Worm (Caenorhabditis elegans) whole organism, mixed stage, embryonic: ENCODE data around the gene ZK177.12.

Experiments used
- M03D4.4 ChIP-seq: sonication (generic microtip); optimal IDR thresholded peaks from 2 replicates; lab custom pipeline; 2017; ENCODE audit warnings: mild to moderate bottlenecking, missing genetic modification characterization, missing compliant biosample characterization
- bed-3 ChIP-seq: fragments of 200-800 bp; sonication (Bioruptor generic); optimal IDR thresholded peaks from 3 replicates; lab custom pipeline; 2018; ENCODE audit warnings: mild to moderate bottlenecking, missing genetic modification characterization, moderate library complexity, missing compliant biosample characterization
- blmp-1 ChIP-seq: fragments of 150-350 bp; optimal IDR thresholded peaks from 2 replicates; lab custom pipeline; 2014; ENCODE audit warnings: missing biosample characterization, missing genetic modification characterization
- ceh-83 ChIP-seq: fragments of 200-800 bp; sonication (Bioruptor generic); optimal IDR thresholded peaks from 2 replicates; lab custom pipeline; 2018; ENCODE audit warnings: mild to moderate bottlenecking, missing genetic modification characterization, missing compliant biosample characterization
- ces-1 ChIP-seq: fragments of 150-350 bp; optimal IDR thresholded peaks from 2 replicates; lab custom pipeline; 2014; ENCODE audit warnings: missing biosample characterization, missing genetic modification reagents, missing genetic modification characterization
- cnd-1 ChIP-seq: fragments of 200-800 bp; sonication (Bioruptor generic); optimal IDR thresholded peaks from 2 replicates; lab custom pipeline; 2018; ENCODE audit warnings: mild to moderate bottlenecking, missing genetic modification characterization, missing compliant biosample characterization
- drap-1 ChIP-seq: fragments of 200-800 bp; sonication (Bioruptor generic); optimal IDR thresholded peaks from 3 replicates; lab custom pipeline; 2018; ENCODE audit warnings: mild to moderate bottlenecking, missing genetic modification characterization, missing compliant biosample characterization
- elt-1 ChIP-seq: sonication (generic microtip); optimal IDR thresholded peaks from 2 replicates; lab custom pipeline; 2017; ENCODE audit warnings: missing genetic modification characterization, mild to moderate bottlenecking, missing compliant biosample characterization, antibody characterized with exemption, moderate library complexity, borderline replicate concordance; ENCODE audit not compliant: insufficient read depth
- elt-3 ChIP-seq: fragments of 150-350 bp; optimal IDR thresholded peaks from 2 replicates; lab custom pipeline; 2014; ENCODE audit warnings: missing biosample characterization, missing genetic modification characterization
- flh-1 ChIP-seq: fragments of 200-800 bp; sonication (Bioruptor generic); optimal IDR thresholded peaks from 2 replicates; lab custom pipeline; 2018; ENCODE audit warnings: mild to moderate bottlenecking, missing genetic modification characterization, moderate library complexity, missing compliant biosample characterization
- hlh-1 ChIP-seq: fragments of 150-350 bp; optimal IDR thresholded peaks from 2 replicates; lab custom pipeline; 2014; ENCODE audit warnings: missing biosample characterization, missing genetic modification reagents, missing genetic modification characterization
- lin-13 ChIP-seq: fragments of 150-350 bp; optimal IDR thresholded peaks from 2 replicates; lab custom pipeline; 2014; ENCODE audit warnings: missing biosample characterization, missing genetic modification characterization
- lsy-2 ChIP-seq: fragments of 150-350 bp; optimal IDR thresholded peaks from 2 replicates; lab custom pipeline; 2014; ENCODE audit warnings: missing biosample characterization, missing genetic modification characterization
- mab-5 ChIP-seq: fragments of 150-350 bp; optimal IDR thresholded peaks from 2 replicates; lab custom pipeline; 2014; ENCODE audit warnings: missing biosample characterization, missing genetic modification characterization
- mep-1 ChIP-seq: fragments of 150-350 bp; optimal IDR thresholded peaks from 2 replicates; lab custom pipeline; 2017; ENCODE audit warnings: missing biosample characterization, missing genetic modification reagents, missing genetic modification characterization, inconsistent platforms
- mls-2 ChIP-seq: sonication (generic microtip); optimal IDR thresholded peaks from 2 replicates; lab custom pipeline; 2016; ENCODE audit warnings: mild to moderate bottlenecking, missing genetic modification characterization, moderate library complexity, missing compliant biosample characterization
- nhr-12 ChIP-seq: fragments of 150-350 bp; optimal IDR thresholded peaks from 2 replicates; lab custom pipeline; 2014; ENCODE audit warnings: missing biosample characterization, missing genetic modification characterization
- nhr-28 ChIP-seq: fragments of 150-350 bp; optimal IDR thresholded peaks from 2 replicates; lab custom pipeline; 2014; ENCODE audit warnings: missing biosample characterization, missing genetic modification characterization
- nhr-76 ChIP-seq: sonication (generic microtip); optimal IDR thresholded peaks from 2 replicates; lab custom pipeline; 2017; ENCODE audit warnings: missing biosample characterization, missing genetic modification characterization
- pha-4 ChIP-seq: fragments of 150-350 bp; optimal IDR thresholded peaks from 2 replicates; lab custom pipeline; 2018; ENCODE audit warnings: missing biosample characterization, missing genetic modification reagents, missing genetic modification characterization
- snpc-4 ChIP-seq: fragments of 150-350 bp; optimal IDR thresholded peaks from 2 replicates; lab custom pipeline; 2014; ENCODE audit warnings: missing biosample characterization, missing genetic modification characterization
- tbx-8 ChIP-seq: fragments of 200-800 bp; sonication (Bioruptor generic); optimal IDR thresholded peaks from 2 replicates; lab custom pipeline; 2018; ENCODE audit warnings: mild to moderate bottlenecking, missing genetic modification characterization, moderate library complexity, missing compliant biosample characterization
- unc-120 ChIP-seq: sonication (generic microtip); optimal IDR thresholded peaks from 2 replicates; lab custom pipeline; 2017; ENCODE audit warnings: missing genetic modification characterization, missing compliant biosample characterization; ENCODE audit not compliant: poor library complexity, severe bottlenecking
- unc-62 ChIP-seq: fragments of 150-350 bp; optimal IDR thresholded peaks from 2 replicates; lab custom pipeline; 2014; ENCODE audit warnings: missing biosample characterization, missing genetic modification reagents, missing genetic modification characterization
- zip-8 ChIP-seq: fragments of 150-350 bp; optimal IDR thresholded peaks from 2 replicates; lab custom pipeline; 2014; ENCODE audit warnings: missing biosample characterization, missing genetic modification characterization

ZK177.12 gene

DNA sequence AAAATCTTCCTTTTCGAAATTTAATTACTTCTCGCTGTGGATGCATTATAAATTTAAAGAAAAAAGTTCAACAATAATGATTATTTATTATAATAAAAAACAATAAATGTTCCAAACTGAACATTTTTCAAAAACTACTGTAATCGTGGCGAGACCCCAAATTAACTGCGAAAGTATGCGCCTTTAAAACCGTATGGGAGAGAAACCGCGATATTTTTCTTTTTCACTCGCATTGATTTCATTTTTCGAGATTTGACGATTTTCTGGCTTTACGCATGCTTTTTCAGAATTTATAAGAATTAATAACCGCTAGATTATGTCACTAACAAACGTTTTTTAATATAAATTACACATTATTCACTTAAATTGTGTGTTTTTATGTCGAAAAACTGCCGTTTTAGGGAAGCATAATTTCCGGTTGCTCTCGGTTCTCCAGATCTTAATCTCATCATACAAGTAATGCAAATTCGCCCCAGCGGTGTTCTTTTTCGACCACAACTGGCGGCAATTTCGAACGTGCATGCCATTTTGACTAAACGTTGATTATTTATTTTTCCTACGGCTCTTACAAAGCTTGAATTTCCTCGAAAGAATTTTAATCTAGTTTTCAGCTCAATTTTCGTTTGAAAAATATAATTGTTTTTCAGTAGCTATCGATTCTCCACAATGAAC is 20.4 kb upstream of the ZK177.12 start, which contains the start of gene F12A10.8:
F12A10.8 (minus strand) TSS at position 79 of the 672 bp plus-strand sequence.
- peak; percentile 52 for TF ChIP-seq elt-1 (tag; lab: Kevin White, UChicago)
- peak; percentile 89 for TF ChIP-seq ces-1 (GFP tag; lab: Kevin White, UChicago)
- no peak for TF ChIP-seq lin-13
- TF ChIP-seq ceh-83 (GFP tag; lab: Kevin White, UChicago), result no peak

- TF ChIP-seq drap-1 (GFP tag; lab: Kevin White, UChicago) (no peak), pha-4 (tag; lab: Kevin White, UChicago) (no peak)
Measured at ce11 chrII:5503760-5504159, 17.8 kb upstream of the ZK177.12 start, which contains the start of gene cyp-44A1. Gene cyp-44A1 (plus strand): TSS chrII:5504044.

DNA sequence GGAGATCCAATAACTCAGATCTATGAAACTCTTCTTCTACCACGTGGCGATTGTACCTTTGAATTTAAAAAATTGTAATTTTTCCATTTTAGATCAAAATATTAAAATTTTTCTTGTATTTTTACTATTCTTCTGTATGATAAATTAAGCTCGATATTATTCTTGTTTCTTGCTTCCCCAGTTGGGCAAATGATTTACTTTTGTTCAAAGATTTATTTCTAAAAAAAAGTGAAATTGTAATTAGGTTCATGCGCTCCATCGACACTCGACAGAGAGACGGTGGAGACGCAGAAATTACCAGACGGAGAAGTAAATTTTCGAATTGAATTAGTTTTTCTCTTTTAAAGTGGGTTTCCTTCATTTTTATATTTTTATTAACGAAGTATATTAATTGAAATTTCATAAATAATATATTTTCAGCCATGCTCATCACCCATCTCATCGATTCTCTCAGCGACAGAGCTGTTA is 15.7 kb upstream of the ZK177.12 start, which contains the start of gene npp-24:
npp-24 (plus strand) TSS at position 51 of the 468 bp plus-strand sequence.
- no peak for TF ChIP-seq unc-62
- no peak for TF ChIP-seq snpc-4 (tag; lab: Kevin White, UChicago)
- no peak for TF ChIP-seq lsy-2 (tag; lab: Kevin White, UChicago)
- TF ChIP-seq mep-1 (tag; lab: Kevin White, UChicago), result no peak
- TF ChIP-seq unc-120, result no peak
- TF ChIP-seq M03D4.4 (tag; lab: Kevin White, UChicago), result no peak
- TF ChIP-seq hlh-1 (tag; lab: Kevin White, UChicago), result no peak
- TF ChIP-seq elt-3 (tag; lab: Kevin White, UChicago), result no peak
- TF ChIP-seq nhr-12 (tag; lab: Kevin White, UChicago), result no peak
- peak; percentile 3 for TF ChIP-seq blmp-1 (tag; lab: Kevin White, UChicago)
- no peak for TF ChIP-seq mab-5 (tag; lab: Kevin White, UChicago)
- TF ChIP-seq elt-1 (tag; lab: Kevin White, UChicago), result no peak
- TF ChIP-seq bed-3 (GFP tag; lab: Kevin White, UChicago), result no peak
- TF ChIP-seq ces-1 (GFP tag; lab: Kevin White, UChicago), result peak; percentile 79
- no peak for TF ChIP-seq ceh-83 (GFP tag; lab: Kevin White, UChicago)
- no peak for TF ChIP-seq mls-2 (tag; lab: Kevin White, UChicago)
- TF ChIP-seq pha-4 (tag; lab: Kevin White, UChicago), result no peak
- no peak for TF ChIP-seq nhr-76

DNA sequence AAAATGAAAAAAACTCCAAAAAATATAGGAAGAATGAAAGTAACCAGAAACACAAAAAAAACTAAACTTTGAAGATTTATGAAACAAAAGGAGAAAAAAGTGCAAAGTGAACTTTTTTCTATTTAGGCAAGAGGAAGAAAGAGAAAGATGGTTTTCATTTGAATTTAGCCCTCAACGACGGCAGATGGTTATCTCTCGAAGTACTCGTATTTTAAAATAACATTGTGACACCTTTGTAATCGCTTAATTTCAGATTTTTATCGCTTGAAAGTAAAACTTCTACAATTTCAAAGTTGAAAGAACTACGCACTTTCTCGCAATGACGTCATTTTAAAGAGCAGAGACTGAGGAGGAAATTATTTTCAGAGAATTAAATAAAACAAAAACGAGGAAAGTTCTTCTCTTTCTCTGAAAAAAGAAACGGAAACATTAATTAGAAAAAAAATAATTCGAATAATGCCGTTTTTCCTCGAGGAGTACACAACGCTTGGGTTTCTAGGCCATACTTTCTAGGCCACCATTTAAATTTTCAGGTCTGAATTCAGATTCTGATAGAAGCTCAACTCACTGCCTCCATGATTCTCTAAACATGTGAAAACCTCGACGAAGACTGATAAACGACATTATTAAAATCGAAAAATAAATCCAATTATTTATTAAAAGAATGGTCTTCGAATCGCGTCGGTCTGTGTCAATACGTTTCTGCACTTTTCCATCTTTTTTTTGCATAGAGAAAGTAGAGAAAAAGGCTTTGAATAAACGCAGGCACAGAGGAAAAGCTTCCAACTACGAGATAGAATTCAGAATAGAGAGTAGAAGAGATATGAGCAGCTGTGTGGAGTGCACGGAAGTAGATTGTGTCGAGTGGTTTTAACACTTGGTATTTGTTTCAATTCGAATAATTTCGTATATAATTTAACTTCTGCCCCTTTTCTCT is 9.8 kb upstream of the ZK177.12 start:
- TF ChIP-seq unc-120 (peak; percentile 2), mab-5 (tag; lab: Kevin White, UChicago) (no peak), flh-1 (GFP tag; lab: Kevin White, UChicago) (no peak), tbx-8 (GFP tag; lab: Kevin White, UChicago) (no peak), hlh-1 (tag; lab: Kevin White, UChicago) (peak; percentile 86), snpc-4 (tag; lab: Kevin White, UChicago) (no peak), ces-1 (GFP tag; lab: Kevin White, UChicago) (peak; percentile 67), cnd-1 (tag; lab: Kevin White, UChicago) (no peak)

DNA sequence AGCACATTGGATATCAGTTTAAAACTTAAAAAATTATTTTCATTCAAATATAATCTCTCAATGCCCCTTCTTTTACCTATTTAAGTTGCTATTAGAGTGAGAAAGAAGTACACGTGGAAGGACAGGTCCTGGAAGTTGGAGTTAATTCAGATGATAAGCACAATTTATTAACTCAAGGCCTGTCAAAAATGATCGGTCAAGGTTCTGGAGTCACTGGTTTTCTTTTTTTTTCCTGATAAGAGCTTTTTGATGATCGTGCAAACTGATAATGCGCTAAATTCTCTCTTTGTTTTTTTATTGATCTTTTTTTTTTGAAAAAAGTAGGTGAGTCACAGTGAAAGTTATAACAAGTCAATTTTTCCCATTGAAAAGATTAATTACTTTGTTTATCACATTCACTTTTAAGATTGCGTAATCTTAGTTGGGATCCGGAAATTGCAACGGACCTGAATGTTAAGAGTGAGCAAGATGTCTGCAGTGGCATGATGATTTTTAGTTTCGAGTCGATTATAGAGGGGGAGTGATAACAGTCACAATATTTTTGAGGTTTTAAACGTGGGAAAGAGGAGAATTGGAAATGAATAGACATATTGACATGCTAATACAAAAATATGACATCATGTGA is 8.9 kb upstream of the ZK177.12 start:
- TF ChIP-seq hlh-1 (tag; lab: Kevin White, UChicago) (no peak), bed-3 (GFP tag; lab: Kevin White, UChicago) (no peak), elt-1 (tag; lab: Kevin White, UChicago) (no peak), nhr-76 (no peak), zip-8 (no peak), nhr-28 (tag; lab: Kevin White, UChicago) (no peak)
